Fruit fly (Drosophila melanogaster) whole organism, pupa: ENCODE data around the gene CG46448.

Source experiments
- CG10348 ChIP-seq: fragments of 200-800 bp; sonication (Bioruptor generic); IDR thresholded peaks from 2 replicates; pipeline ENCODE4 v1.3.6; 2022; ENCODE audit warnings: missing biosample characterization, missing genetic modification characterization
- CG12605 ChIP-seq: fragments of 200-800 bp; sonication (Bioruptor generic); IDR thresholded peaks from 2 replicates; pipeline ENCODE4 v1.3.6; 2022; ENCODE audit warnings: missing biosample characterization, missing genetic modification characterization
- CG13204 ChIP-seq: fragments of 200-800 bp; sonication (Bioruptor generic); optimal IDR thresholded peaks from 2 replicates; lab custom pipeline; 2018; ENCODE audit warnings: missing biosample characterization, mild to moderate bottlenecking, missing genetic modification characterization, moderate library complexity
- CG14655 ChIP-seq: fragments of 200-800 bp; sonication (Bioruptor generic); optimal IDR thresholded peaks from 3 replicates; lab custom pipeline; 2017; ENCODE audit warnings: mild to moderate bottlenecking, missing biosample characterization, missing genetic modification reagents, missing genetic modification characterization
- CG15710 ChIP-seq: fragments of 200-800 bp; sonication (Bioruptor generic); optimal IDR thresholded peaks from 2 replicates; lab custom pipeline; 2018; ENCODE audit warnings: missing biosample characterization, mild to moderate bottlenecking, missing genetic modification characterization, moderate library complexity
- CG17806 ChIP-seq: fragments of 200-800 bp; sonication (Bioruptor generic); optimal IDR thresholded peaks from 2 replicates; lab custom pipeline; 2018; ENCODE audit warnings: missing biosample characterization, mild to moderate bottlenecking, missing genetic modification characterization, moderate library complexity
- CG32121 ChIP-seq: fragments of 200-800 bp; sonication (Bioruptor generic); IDR thresholded peaks from 2 replicates; pipeline ENCODE4 v1.3.6; 2022; ENCODE audit warnings: missing biosample characterization, missing genetic modification characterization
- CG34367 ChIP-seq: fragments of 200-800 bp; sonication (Bioruptor generic); optimal IDR thresholded peaks from 2 replicates; lab custom pipeline; 2018; ENCODE audit warnings: missing biosample characterization, mild to moderate bottlenecking, missing genetic modification characterization
- CG4496 ChIP-seq: fragments of 200-800 bp; sonication (Bioruptor generic); IDR thresholded peaks from 3 replicates; pipeline ENCODE4 v1.3.6; 2022; ENCODE audit warnings: missing biosample characterization, missing genetic modification characterization
- CG8159 ChIP-seq: fragments of 200-800 bp; sonication (Bioruptor generic); optimal IDR thresholded peaks from 3 replicates; lab custom pipeline; 2018; ENCODE audit warnings: missing biosample characterization, mild to moderate bottlenecking, missing genetic modification characterization, moderate library complexity
- CG8301 ChIP-seq: fragments of 200-800 bp; sonication (Bioruptor generic); optimal IDR thresholded peaks from 2 replicates; lab custom pipeline; 2018; ENCODE audit warnings: missing biosample characterization, mild to moderate bottlenecking, missing genetic modification characterization
- CG9948 ChIP-seq: fragments of 200-800 bp; sonication (Bioruptor generic); optimal IDR thresholded peaks from 2 replicates; lab custom pipeline; 2018; ENCODE audit warnings: missing biosample characterization, mild to moderate bottlenecking, missing genetic modification characterization, moderate library complexity
- D1 ChIP-seq: fragments of 200-800 bp; sonication (Bioruptor generic); optimal IDR thresholded peaks from 2 replicates; lab custom pipeline; 2018; ENCODE audit warnings: missing biosample characterization, mild to moderate bottlenecking, missing genetic modification characterization, moderate library complexity
- EcR ChIP-seq: fragments of 200-800 bp; sonication (Bioruptor generic); optimal IDR thresholded peaks from 3 replicates; lab custom pipeline; 2019; ENCODE audit warnings: missing biosample characterization, missing genetic modification characterization, mild to moderate bottlenecking, moderate library complexity, missing genetic modification reagents
- Ets98B ChIP-seq: fragments of 200-800 bp; sonication (Bioruptor generic); IDR thresholded peaks from 2 replicates; pipeline ENCODE4 v1.3.6; 2022; ENCODE audit warnings: missing biosample characterization, missing genetic modification characterization
- Pif1A ChIP-seq: fragments of 200-800 bp; sonication (Bioruptor generic); optimal IDR thresholded peaks from 3 replicates; lab custom pipeline; 2016; ENCODE audit warnings: missing biosample characterization, missing genetic modification characterization
- Pif1B ChIP-seq: fragments of 200-800 bp; sonication (Bioruptor generic); optimal IDR thresholded peaks from 3 replicates; lab custom pipeline; 2016; ENCODE audit warnings: missing biosample characterization, missing genetic modification characterization
- Snoo ChIP-seq: fragments of 200-800 bp; sonication (Bioruptor generic); optimal IDR thresholded peaks from 3 replicates; lab custom pipeline; 2017; ENCODE audit warnings: missing biosample characterization, mild to moderate bottlenecking, missing genetic modification characterization, inconsistent platforms
- fd96Ca ChIP-seq: fragments of 200-800 bp; sonication (Bioruptor generic); IDR thresholded peaks from 3 replicates; pipeline ENCODE4 v1.3.6; 2022; ENCODE audit warnings: missing biosample characterization, missing genetic modification characterization
- gl ChIP-seq: fragments of 200-800 bp; sonication (Bioruptor generic); optimal IDR thresholded peaks from 2 replicates; lab custom pipeline; 2018; ENCODE audit warnings: missing biosample characterization, mild to moderate bottlenecking, missing genetic modification characterization
- rn ChIP-seq: fragments of 200-800 bp; sonication (Bioruptor generic); IDR thresholded peaks from 2 replicates; pipeline ENCODE4 v1.3.6; 2022; ENCODE audit warnings: missing biosample characterization, missing genetic modification characterization

Gene CG46448

DNA sequence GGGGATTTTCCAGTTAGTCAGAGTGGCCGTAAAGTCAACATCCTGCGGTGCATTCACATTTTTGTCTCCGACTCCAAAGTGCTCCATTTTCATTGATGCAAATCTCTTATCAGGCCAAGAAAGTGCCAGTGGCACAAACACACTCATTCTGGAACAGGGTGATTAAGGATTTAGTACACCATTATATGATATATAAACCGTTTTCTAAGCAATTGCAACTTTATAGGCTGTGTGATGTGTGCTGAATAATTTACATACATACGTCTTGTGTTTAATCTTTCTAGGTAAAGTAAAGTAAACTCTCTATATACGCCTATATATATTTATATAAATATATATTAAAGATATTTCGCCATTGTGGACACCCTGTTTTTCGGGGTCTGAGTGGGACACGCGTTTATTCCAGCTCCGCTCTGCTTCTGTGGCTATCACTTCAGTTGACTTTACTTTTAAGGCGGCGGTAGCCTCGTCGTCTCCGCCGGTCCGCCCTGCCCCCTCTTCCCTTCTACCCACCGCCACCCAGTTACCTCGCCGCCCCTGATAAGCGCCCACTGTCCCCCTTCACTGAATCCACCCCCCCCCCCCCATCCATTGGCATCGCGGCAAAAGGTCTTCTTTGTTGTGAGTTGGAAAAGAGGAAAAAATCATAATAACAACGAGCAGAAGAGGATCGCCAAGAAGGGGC is 41.5 kb downstream of the CG46448 start:
- peak; percentile 65 for TF ChIP-seq Pif1B
- peak; percentile 78 for TF ChIP-seq CG17806
- TF ChIP-seq CG14655 (GFP tag; lab: Kevin White, UChicago): peak; percentile 64
- peak; percentile 74 for TF ChIP-seq CG34367 (tag; lab: Kevin White, UChicago)
- TF ChIP-seq D1 (tag; lab: Kevin White, UChicago): peak; percentile 59
- TF ChIP-seq CG8301 (tag; lab: Kevin White, UChicago): peak; percentile 61
- TF ChIP-seq CG9948 (tag; lab: Kevin White, UChicago): peak; percentile 81
- no peak for TF ChIP-seq CG13204 (GFP tag; lab: Kevin White, UChicago)
- TF ChIP-seq CG4496: peak; percentile 64; the same call in 2 of the 3 replicates
- TF ChIP-seq Pif1A (GFP tag; lab: Kevin White, UChicago): peak; percentile 59
- 0 out of 2 replicates have a peak, but pooled peaks have one; percentile 37 for TF ChIP-seq CG32121 (GFP tag; lab: Robert Waterston, UW)
- peak; percentile 84 for TF ChIP-seq CG8159
- TF ChIP-seq Snoo (tag; lab: Kevin White, UChicago): peak; percentile 9
- peak; percentile 88 for TF ChIP-seq CG15710
- TF ChIP-seq gl (tag; lab: Kevin White, UChicago): no peak
- no peak; the same call in 1 of the 2 replicates for TF ChIP-seq Ets98B
- no peak for TF ChIP-seq fd96Ca (GFP tag; lab: Robert Waterston, UW)
- TF ChIP-seq EcR (GFP tag; lab: Kevin White, UChicago): peak; percentile 29

DNA sequence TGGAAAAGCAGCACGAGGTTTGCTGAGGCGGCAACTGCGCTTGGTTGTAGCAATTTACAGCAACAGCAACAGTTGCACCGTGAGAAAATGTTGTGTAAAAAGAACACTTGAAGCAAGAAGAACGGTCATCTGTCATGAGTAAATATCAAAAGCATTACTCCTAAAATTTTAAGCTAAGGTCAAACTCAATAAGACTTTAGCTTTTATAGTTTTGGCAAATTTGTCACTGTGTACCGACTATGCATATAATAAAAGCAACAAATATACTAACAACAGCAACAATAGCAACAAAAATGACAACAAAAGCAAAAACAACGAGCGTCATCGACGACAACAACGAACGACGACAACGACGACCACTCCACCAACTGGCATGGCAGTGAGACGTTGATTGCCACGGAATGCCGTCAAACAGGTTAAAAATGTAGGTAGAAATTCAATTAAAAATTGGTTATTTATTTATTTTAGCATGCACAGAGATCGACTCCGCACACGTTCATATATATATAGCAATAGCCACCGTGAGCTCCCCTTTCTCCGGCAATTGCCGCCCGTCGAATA is 42.1 kb downstream of the CG46448 start:
- TF ChIP-seq gl (tag; lab: Kevin White, UChicago) (peak; percentile 98), CG32121 (GFP tag; lab: Robert Waterston, UW) (peak; percentile 97), CG14655 (GFP tag; lab: Kevin White, UChicago) (peak; percentile 98), CG15710 (peak; percentile 99), rn (GFP tag; lab: Robert Waterston, UW) (peak; percentile 96), CG10348 (GFP tag; lab: Robert Waterston, UW) (peak; percentile 93), CG8301 (tag; lab: Kevin White, UChicago) (peak; percentile 98), D1 (tag; lab: Kevin White, UChicago) (peak; percentile 97), CG17806 (peak; percentile 99), fd96Ca (GFP tag; lab: Robert Waterston, UW) (peak; percentile 98), CG4496 (peak; percentile 99), Snoo (tag; lab: Kevin White, UChicago) (peak; percentile 90), CG13204 (GFP tag; lab: Kevin White, UChicago) (peak; percentile 98), Pif1A (GFP tag; lab: Kevin White, UChicago) (peak; percentile 99), CG9948 (tag; lab: Kevin White, UChicago) (peak; percentile 99), Pif1B (peak; percentile 97), EcR (GFP tag; lab: Kevin White, UChicago) (peak; percentile 69), CG34367 (tag; lab: Kevin White, UChicago) (peak; percentile 99), Ets98B (peak; percentile 98), CG12605 (GFP tag; lab: Robert Waterston, UW) (peak; percentile 97), CG8159 (peak; percentile 99)

DNA sequence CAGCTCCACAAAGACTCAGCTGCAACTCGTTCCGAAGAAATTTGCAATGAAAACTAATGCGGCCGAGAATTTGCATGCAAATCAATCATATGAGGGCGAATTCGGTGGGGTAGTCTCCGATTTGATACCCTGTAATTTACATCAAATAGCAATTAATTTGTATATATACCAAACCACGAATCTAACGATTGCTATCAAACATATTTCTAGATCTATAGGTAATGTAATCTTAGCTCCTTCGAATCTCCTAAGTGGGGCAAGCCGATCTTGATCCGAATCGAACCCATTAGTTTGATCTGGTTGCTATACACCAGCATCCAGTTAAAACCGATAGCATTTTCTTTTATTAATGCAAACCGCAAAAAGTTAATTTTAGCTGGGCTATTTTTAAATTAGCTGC is 42.8 kb downstream of the CG46448 start:
- TF ChIP-seq Snoo (tag; lab: Kevin White, UChicago) (no peak), CG8301 (tag; lab: Kevin White, UChicago) (peak; percentile 27), CG10348 (GFP tag; lab: Robert Waterston, UW) (no peak), CG32121 (GFP tag; lab: Robert Waterston, UW) (0 out of 2 replicates have a peak, but pooled peaks have one; percentile 15), CG12605 (GFP tag; lab: Robert Waterston, UW) (no peak), rn (GFP tag; lab: Robert Waterston, UW) (no peak), gl (tag; lab: Kevin White, UChicago) (no peak), Ets98B (peak; percentile 24; the same call in 1 of the 2 replicates), CG13204 (GFP tag; lab: Kevin White, UChicago) (no peak), CG8159 (no peak), fd96Ca (GFP tag; lab: Robert Waterston, UW) (peak; percentile 39; the same call in 2 of the 3 replicates), CG14655 (GFP tag; lab: Kevin White, UChicago) (peak; percentile 35), CG9948 (tag; lab: Kevin White, UChicago) (no peak), D1 (tag; lab: Kevin White, UChicago) (no peak), CG34367 (tag; lab: Kevin White, UChicago) (peak; percentile 3), CG15710 (no peak), CG4496 (no peak), Pif1B (no peak), CG17806 (no peak), Pif1A (GFP tag; lab: Kevin White, UChicago) (peak; percentile 18), EcR (GFP tag; lab: Kevin White, UChicago) (no peak)

DNA sequence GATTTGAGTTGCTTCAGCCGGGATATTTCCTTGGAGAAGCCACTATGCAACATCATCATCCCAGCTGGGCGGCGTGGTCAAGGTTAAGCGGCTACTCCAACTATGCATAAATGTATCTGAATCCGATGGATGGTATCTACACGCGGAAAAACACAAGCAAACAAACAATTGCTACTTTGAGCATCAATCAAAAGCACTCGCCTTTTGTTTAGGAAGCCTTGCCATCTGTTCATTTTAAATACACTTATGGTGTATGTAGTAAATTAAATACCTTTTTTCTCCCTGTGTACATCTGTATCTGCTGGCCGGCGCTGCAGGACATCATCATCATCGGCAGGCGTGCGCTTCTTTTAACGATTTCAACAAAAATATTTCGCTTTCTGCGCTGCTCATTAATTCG is 44.8 kb downstream of the CG46448 start:
- TF ChIP-seq fd96Ca (GFP tag; lab: Robert Waterston, UW) (no peak), CG17806 (peak; percentile 40), CG4496 (no peak), CG8159 (peak; percentile 62), CG9948 (tag; lab: Kevin White, UChicago) (peak; percentile 36), CG34367 (tag; lab: Kevin White, UChicago) (peak; percentile 40), Pif1A (GFP tag; lab: Kevin White, UChicago) (no peak), CG15710 (peak; percentile 61), CG10348 (GFP tag; lab: Robert Waterston, UW) (no peak)
